Fruit fly (Drosophila melanogaster) S2 (cell line): ENCODE data around the gene CG15773.

Experiments used
- CG8478 ChIP-seq: fragments of >200 bp; optimal IDR thresholded peaks from 2 replicates; lab custom pipeline; 2018
- CTCF ChIP-seq, 2 experiments: fragments of >200 bp; optimal IDR thresholded peaks; 2 replicates each; lab custom pipeline; 2018

- no peak for TF ChIP-seq CG8478
- no peak for TF ChIP-seq CTCF (optimal IDR thresholded peaks at IDR 0.05; lab: Kevin White, UChicago)
Measured at dm6 chrX:5751949-5752348, 19.4 kb downstream of the CG15773 start, which contains the start of gene CG15772.
